Fruit fly (Drosophila melanogaster) whole organism, embryonic: ENCODE data around the gene Alp13.

Source experiments
- Adf1 ChIP-seq: fragments of 200-800 bp; sonication (Bioruptor generic); IDR thresholded peaks from 2 replicates; pipeline ENCODE4 v1.3.6; 2022; ENCODE audit warnings: missing biosample characterization, missing genetic modification characterization
- Blimp-1 ChIP-seq: fragments of 200-800 bp; sonication (Bioruptor generic); optimal IDR thresholded peaks from 3 replicates; lab custom pipeline; 2018; ENCODE audit warnings: missing biosample characterization, missing genetic modification characterization, mild to moderate bottlenecking, moderate library complexity, missing genetic modification reagents
- CG10543 ChIP-seq: fragments of 200-800 bp; sonication (Bioruptor generic); optimal IDR thresholded peaks from 3 replicates; lab custom pipeline; 2017; ENCODE audit warnings: missing biosample characterization, mild to moderate bottlenecking, missing genetic modification characterization, moderate library complexity
- CG11504 ChIP-seq: fragments of 200-800 bp; sonication (Bioruptor generic); optimal IDR thresholded peaks from 3 replicates; lab custom pipeline; 2019; ENCODE audit warnings: missing biosample characterization, mild to moderate bottlenecking, missing genetic modification characterization, moderate library complexity
- CG11695 ChIP-seq: fragments of 200-800 bp; sonication (Bioruptor generic); IDR thresholded peaks from 3 replicates; pipeline ENCODE4 v1.3.6; 2022; ENCODE audit warnings: missing biosample characterization, missing genetic modification characterization
- CG11696 ChIP-seq: fragments of 200-800 bp; sonication (Bioruptor generic); IDR thresholded peaks from 2 replicates; pipeline ENCODE4 v1.3.6; 2022; ENCODE audit warnings: missing biosample characterization, missing genetic modification characterization
- CG12071 ChIP-seq: fragments of 200-800 bp; sonication (Bioruptor generic); optimal IDR thresholded peaks from 3 replicates; lab custom pipeline; 2018; ENCODE audit warnings: missing biosample characterization, mild to moderate bottlenecking, missing genetic modification characterization
- CG12391 ChIP-seq: fragments of 200-800 bp; sonication (Bioruptor generic); optimal IDR thresholded peaks from 3 replicates; lab custom pipeline; 2018; ENCODE audit warnings: missing biosample characterization, mild to moderate bottlenecking, missing genetic modification characterization, moderate library complexity
- CG17568 ChIP-seq: fragments of 200-800 bp; sonication (Bioruptor generic); optimal IDR thresholded peaks from 2 replicates; lab custom pipeline; 2018; ENCODE audit warnings: missing biosample characterization, mild to moderate bottlenecking, missing genetic modification characterization, moderate library complexity
- CG31388 ChIP-seq: fragments of 200-800 bp; sonication (Bioruptor generic); optimal IDR thresholded peaks from 2 replicates; lab custom pipeline; 2016; ENCODE audit warnings: missing biosample characterization, missing genetic modification characterization
- CG3163 ChIP-seq: fragments of 200-800 bp; sonication (Bioruptor generic); optimal IDR thresholded peaks from 3 replicates; lab custom pipeline; 2016; ENCODE audit warnings: missing biosample characterization, missing genetic modification characterization
- CG32767 ChIP-seq: fragments of 200-800 bp; sonication (Bioruptor generic); IDR thresholded peaks from 2 replicates; pipeline ENCODE4 v1.3.6; 2022; ENCODE audit warnings: missing biosample characterization, missing genetic modification characterization
- CG34224 ChIP-seq: fragments of 200-800 bp; sonication (Bioruptor generic); IDR thresholded peaks from 3 replicates; pipeline ENCODE4 v1.3.6; 2022; ENCODE audit warnings: missing biosample characterization, missing genetic modification characterization; ENCODE audit not compliant: partially characterized antibody
- CG3847 ChIP-seq: fragments of 200-800 bp; sonication (Bioruptor generic); IDR thresholded peaks from 2 replicates; pipeline ENCODE4 v1.3.6; 2022; ENCODE audit warnings: missing biosample characterization, missing genetic modification characterization
- CG4282 ChIP-seq: fragments of 200-800 bp; sonication (Bioruptor generic); optimal IDR thresholded peaks from 2 replicates; lab custom pipeline; 2016; ENCODE audit warnings: missing biosample characterization, missing genetic modification characterization
- CG6854 ChIP-seq: fragments of 200-800 bp; sonication (Bioruptor generic); optimal IDR thresholded peaks from 3 replicates; lab custom pipeline; 2017; ENCODE audit warnings: missing biosample characterization, mild to moderate bottlenecking, missing genetic modification characterization
- CG7839 ChIP-seq: fragments of 200-800 bp; sonication (Bioruptor generic); optimal IDR thresholded peaks from 3 replicates; lab custom pipeline; 2018; ENCODE audit warnings: missing biosample characterization, mild to moderate bottlenecking, missing genetic modification characterization, moderate library complexity
- CG7928 ChIP-seq: fragments of 200-800 bp; sonication (Bioruptor generic); optimal IDR thresholded peaks from 2 replicates; lab custom pipeline; 2017; ENCODE audit warnings: missing biosample characterization, mild to moderate bottlenecking, missing genetic modification characterization
- CG8089 ChIP-seq: fragments of 200-800 bp; sonication (Bioruptor generic); optimal IDR thresholded peaks from 3 replicates; lab custom pipeline; 2016; ENCODE audit warnings: missing biosample characterization, missing genetic modification characterization
- CG8478 ChIP-seq: fragments of >200 bp; optimal IDR thresholded peaks from 2 replicates; lab custom pipeline; 2018
- Camta ChIP-seq: fragments of 200-800 bp; sonication (Bioruptor generic); optimal IDR thresholded peaks from 2 replicates; lab custom pipeline; 2016; ENCODE audit warnings: missing biosample characterization, missing genetic modification characterization
- Dbx ChIP-seq: fragments of 200-800 bp; sonication (Bioruptor generic); IDR thresholded peaks from 3 replicates; pipeline ENCODE4 v1.3.6; 2022; ENCODE audit warnings: missing biosample characterization, missing genetic modification characterization
- Ets97D ChIP-seq: fragments of 200-800 bp; sonication (Bioruptor generic); optimal IDR thresholded peaks from 3 replicates; lab custom pipeline; 2016; ENCODE audit warnings: missing biosample characterization, missing genetic modification characterization
- Jarid2 ChIP-seq: fragments of 200-800 bp; sonication (Bioruptor generic); optimal IDR thresholded peaks from 3 replicates; lab custom pipeline; 2017; ENCODE audit warnings: mild to moderate bottlenecking, missing biosample characterization, missing genetic modification reagents, missing genetic modification characterization
- Mad ChIP-seq: fragments of 200-800 bp; sonication (Bioruptor generic); optimal IDR thresholded peaks from 2 replicates; lab custom pipeline; 2016; ENCODE audit warnings: missing biosample characterization, missing genetic modification characterization
- Med ChIP-seq: fragments of 200-800 bp; sonication (Bioruptor generic); peaks from one replicate; lab custom pipeline; 2016; ENCODE audit warnings: missing biosample characterization, missing genetic modification characterization, mild to moderate bottlenecking, inconsistent platforms, moderate library complexity
- Mrtf ChIP-seq: fragments of 200-800 bp; sonication (Bioruptor generic); IDR thresholded peaks from 3 replicates; pipeline ENCODE4 v1.3.6; 2022; ENCODE audit warnings: missing biosample characterization, missing genetic modification characterization
- Pdp1 ChIP-seq, 2 experiments: fragments of 200-800 bp; sonication (Bioruptor generic); optimal IDR thresholded peaks; 3 replicates each; lab custom pipeline; 2016; ENCODE audit warnings: missing biosample characterization in 2 of 2, missing genetic modification characterization in 2 of 2, mild to moderate bottlenecking in 1 of 2, moderate library complexity in 1 of 2
- Sry-β ChIP-seq: fragments of 200-800 bp; sonication (Bioruptor generic); optimal IDR thresholded peaks from 2 replicates; lab custom pipeline; 2018; ENCODE audit warnings: missing biosample characterization, mild to moderate bottlenecking, missing genetic modification characterization, moderate library complexity
- amos ChIP-seq: fragments of 200-800 bp; sonication (Bioruptor generic); IDR thresholded peaks from 2 replicates; pipeline ENCODE4 v1.3.6; 2022; ENCODE audit warnings: missing biosample characterization, missing genetic modification characterization; ENCODE audit not compliant: partially characterized antibody
- ap ChIP-seq: fragments of 200-800 bp; sonication (Bioruptor generic); IDR thresholded peaks from 2 replicates; pipeline ENCODE4 v1.3.6; 2022; ENCODE audit warnings: missing biosample characterization, missing genetic modification characterization
- bigmax ChIP-seq: fragments of 200-800 bp; sonication (Bioruptor generic); optimal IDR thresholded peaks from 2 replicates; lab custom pipeline; 2018; ENCODE audit warnings: missing biosample characterization, mild to moderate bottlenecking, missing genetic modification characterization
- cg ChIP-seq: fragments of 200-800 bp; sonication (Bioruptor generic); optimal IDR thresholded peaks from 3 replicates; lab custom pipeline; 2019; ENCODE audit warnings: missing biosample characterization, mild to moderate bottlenecking, missing genetic modification characterization, moderate library complexity
- chinmo ChIP-seq: fragments of 200-800 bp; sonication (Bioruptor generic); IDR thresholded peaks from 4 replicates; pipeline ENCODE4 v1.3.6; 2022; ENCODE audit warnings: missing biosample characterization, missing genetic modification characterization; ENCODE audit not compliant: partially characterized antibody
- gcm ChIP-seq: fragments of 200-800 bp; sonication (Bioruptor generic); optimal IDR thresholded peaks from 2 replicates; lab custom pipeline; 2019; ENCODE audit warnings: missing biosample characterization, mild to moderate bottlenecking, missing genetic modification characterization, moderate library complexity
- her ChIP-seq: fragments of 200-800 bp; sonication (Bioruptor generic); optimal IDR thresholded peaks from 2 replicates; lab custom pipeline; 2016; ENCODE audit warnings: missing biosample characterization, missing genetic modification characterization
- kni ChIP-seq: fragments of 200-800 bp; sonication (Bioruptor generic); optimal IDR thresholded peaks from 3 replicates; lab custom pipeline; 2017; ENCODE audit warnings: mild to moderate bottlenecking, missing biosample characterization, missing genetic modification reagents, missing genetic modification characterization
- nau ChIP-seq: fragments of 200-800 bp; sonication (Bioruptor generic); optimal IDR thresholded peaks from 3 replicates; lab custom pipeline; 2017; ENCODE audit warnings: missing biosample characterization, mild to moderate bottlenecking, missing genetic modification characterization, missing genetic modification reagents
- sd ChIP-seq: fragments of 200-800 bp; sonication (Bioruptor generic); optimal IDR thresholded peaks from 3 replicates; lab custom pipeline; 2018; ENCODE audit warnings: missing biosample characterization, mild to moderate bottlenecking, missing genetic modification characterization, moderate library complexity
- slbo ChIP-seq: fragments of 200-800 bp; sonication (Bioruptor generic); IDR thresholded peaks from 2 replicates; pipeline ENCODE4 v1.3.6; 2022; ENCODE audit warnings: missing biosample characterization, missing genetic modification characterization
- sr ChIP-seq: fragments of 200-800 bp; sonication (Bioruptor generic); IDR thresholded peaks from 3 replicates; pipeline ENCODE4 v1.3.6; 2022; ENCODE audit warnings: missing biosample characterization, missing genetic modification characterization
- tap ChIP-seq: fragments of 200-800 bp; optimal IDR thresholded peaks from 3 replicates; lab custom pipeline; 2019; ENCODE audit warnings: missing biosample characterization, mild to moderate bottlenecking, missing genetic modification characterization, moderate library complexity
- tgo ChIP-seq: fragments of 200-800 bp; sonication (Bioruptor generic); IDR thresholded peaks from 3 replicates; pipeline ENCODE4 v1.3.6; 2022; ENCODE audit warnings: missing biosample characterization, missing genetic modification characterization
- tup ChIP-seq: fragments of 200-800 bp; sonication (Bioruptor generic); optimal IDR thresholded peaks from 2 replicates; lab custom pipeline; 2016; ENCODE audit warnings: missing biosample characterization, mild to moderate bottlenecking, missing genetic modification characterization, moderate library complexity
- tx ChIP-seq: fragments of 200-800 bp; sonication (Bioruptor generic); optimal IDR thresholded peaks from 2 replicates; lab custom pipeline; 2016; ENCODE audit warnings: missing biosample characterization, missing genetic modification characterization
- vnd ChIP-seq: fragments of 200-800 bp; sonication (Bioruptor generic); IDR thresholded peaks from 3 replicates; pipeline ENCODE4 v1.3.6; 2022; ENCODE audit warnings: missing biosample characterization, missing genetic modification characterization; ENCODE audit not compliant: partially characterized antibody
- z ChIP-seq: fragments of 200-800 bp; sonication (Bioruptor generic); IDR thresholded peaks from 3 replicates; pipeline ENCODE4 v1.3.6; 2022; ENCODE audit warnings: missing biosample characterization, missing genetic modification characterization

Gene Alp13

dm6 chr3R:10095052-10095451 lies 19.9 kb upstream of the Alp13 start:
- TF ChIP-seq CG11504 (tag; lab: Kevin White, UChicago) (no peak), gcm (GFP tag; lab: Kevin White, UChicago) (no peak), CG12391 (tag; lab: Kevin White, UChicago) (no peak), CG31388 (GFP tag; lab: Kevin White, UChicago) (no peak), z (GFP tag; lab: Robert Waterston, UW) (no peak), amos (GFP tag; lab: Robert Waterston, UW) (no peak), cg (GFP tag; lab: Kevin White, UChicago) (peak; percentile 25), Camta (GFP tag; lab: Kevin White, UChicago) (no peak), CG3163 (GFP tag; lab: Kevin White, UChicago) (no peak), Med (GFP tag; lab: Kevin White, UChicago) (peak; percentile 48), sr (GFP tag; lab: Robert Waterston, UW) (peak; percentile 95), chinmo (0 out of 4 replicates have a peak, but pooled peaks have one; percentile 13), Pdp1 (GFP tag; optimal IDR thresholded peaks at IDR 0.05; lab: Kevin White, UChicago) (peak in 1 of 2 experiments; percentile 8), her (GFP tag; lab: Kevin White, UChicago) (no peak), Jarid2 (GFP tag; lab: Kevin White, UChicago) (no peak), CG7839 (tag; lab: Kevin White, UChicago) (no peak), CG4282 (GFP tag; lab: Kevin White, UChicago) (no peak), CG3847 (GFP tag; lab: Robert Waterston, UW) (0 out of 2 replicates have a peak, but pooled peaks have one; percentile 8), Adf1 (GFP tag; lab: Robert Waterston, UW) (no peak)
- TF ChIP-seq, all 482 proteins: peak for 6

dm6 chr3R:10093252-10094030 lies 18.3 kb upstream of the Alp13 start:
- TF ChIP-seq Mrtf, result no peak
- peak; percentile 20 for TF ChIP-seq sd (tag; lab: Kevin White, UChicago)
- TF ChIP-seq Pdp1 (GFP tag; optimal IDR thresholded peaks at IDR 0.05; lab: Kevin White, UChicago), result peak in 1 of 2 experiments; percentile 92
- no peak for TF ChIP-seq Ets97D (GFP tag; lab: Kevin White, UChicago)
- TF ChIP-seq CG11696 (GFP tag; lab: Robert Waterston, UW), result no peak
- TF ChIP-seq tup (GFP tag; lab: Kevin White, UChicago), result no peak
- no peak for TF ChIP-seq tx (GFP tag; lab: Kevin White, UChicago)
- no peak for TF ChIP-seq CG7928
- TF ChIP-seq her (GFP tag; lab: Kevin White, UChicago), result peak; percentile 20
- peak; percentile 7 for TF ChIP-seq CG8478 (lab: Kevin White, UChicago)
- no peak for TF ChIP-seq Blimp-1 (GFP tag; lab: Kevin White, UChicago)
- TF ChIP-seq ap (GFP tag; lab: Robert Waterston, UW), result no peak
- 0 out of 2 replicates have a peak, but pooled peaks have one; percentile 11 for TF ChIP-seq slbo (GFP tag; lab: Robert Waterston, UW)
- TF ChIP-seq kni (GFP tag; lab: Kevin White, UChicago), result peak; percentile 32
- TF ChIP-seq CG6854 (GFP tag; lab: Kevin White, UChicago), result peak; percentile 8
- TF ChIP-seq Mad, result peak; percentile 1
- no peak for TF ChIP-seq Sry-β (GFP tag; lab: Kevin White, UChicago)
- peak; percentile 55 for TF ChIP-seq nau
- no peak for TF ChIP-seq CG17568
- no peak for TF ChIP-seq bigmax
- TF ChIP-seq CG10543, result no peak
- no peak for TF ChIP-seq vnd (GFP tag; lab: Robert Waterston, UW)
- TF ChIP-seq CG32767 (GFP tag; lab: Robert Waterston, UW), result no peak
- TF ChIP-seq Dbx (GFP tag; lab: Robert Waterston, UW), result peak; percentile 40; the same call in 1 of the 3 replicates
- peak; percentile 16 for TF ChIP-seq CG12071 (GFP tag; lab: Kevin White, UChicago)
- TF ChIP-seq tgo (GFP tag; lab: Robert Waterston, UW), result no peak
- TF ChIP-seq tap, result no peak
- no peak for TF ChIP-seq CG8089 (GFP tag; lab: Kevin White, UChicago)
- TF ChIP-seq CG34224 (GFP tag; lab: Robert Waterston, UW), result peak; percentile 27; the same call in 1 of the 3 replicates
- peak; percentile 27; the same call in 1 of the 3 replicates for TF ChIP-seq CG11695 (GFP tag; lab: Robert Waterston, UW)
